Fruit fly (Drosophila melanogaster): Measurements from ENCODE around the gene CG32204.

The CG32204 gene

DNA sequence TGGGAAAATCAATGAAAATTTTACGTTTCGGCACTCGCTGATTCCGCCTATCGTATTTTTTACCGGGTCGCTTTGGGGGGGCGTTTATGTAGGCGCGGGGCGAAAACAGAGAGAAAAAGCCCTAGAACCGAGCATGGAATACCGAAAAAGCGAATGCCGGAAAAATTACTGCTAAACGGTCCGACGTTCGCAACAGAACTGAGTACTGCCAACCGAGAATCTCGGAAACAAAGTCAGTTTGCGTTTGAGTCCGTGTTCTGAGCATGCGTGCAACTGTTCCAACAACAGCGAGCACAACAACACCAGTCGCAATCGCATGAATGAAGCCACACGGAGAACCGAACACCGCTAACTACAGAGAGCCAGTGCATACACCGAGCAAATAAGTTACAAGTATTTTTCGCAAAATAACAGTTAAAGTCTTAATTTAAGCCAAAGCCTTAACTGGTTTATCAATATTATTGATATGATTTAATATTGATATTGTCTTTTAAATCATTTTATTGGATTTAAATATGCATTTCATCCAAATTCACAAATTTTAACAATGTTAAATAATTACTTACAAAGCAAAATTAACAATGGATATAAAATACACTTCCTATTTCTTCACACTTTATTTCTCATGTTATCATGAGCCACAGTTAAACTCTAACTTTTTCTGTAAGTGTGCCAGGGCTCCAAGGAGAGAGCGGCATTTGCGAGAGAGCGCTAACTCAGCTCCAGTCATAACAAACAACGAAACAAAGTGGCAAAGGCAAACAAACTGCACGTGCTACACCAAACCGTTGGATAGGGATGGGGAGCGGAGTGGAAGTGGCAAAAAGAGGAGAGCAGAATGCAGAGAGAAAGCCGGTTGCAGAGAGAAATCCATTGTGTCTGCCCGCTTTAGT, 55.3 kb downstream of the CG32204 start, which contains the start of gene CG3961 (continued):
- TF ChIP-seq CG3919 (GFP tag; optimal IDR thresholded peaks at IDR 0.05), result peak; percentile 99
- peak; percentile 94 for TF ChIP-seq CG1621 (tag; optimal IDR thresholded peaks at IDR 0.05)
- TF ChIP-seq Sox102F (GFP tag; optimal IDR thresholded peaks at IDR 0.05), result peak; percentile 97
- peak; percentile 99 for TF ChIP-seq acj6 (GFP tag; optimal IDR thresholded peaks at IDR 0.05)
- peak; percentile 99 for TF ChIP-seq ss (GFP tag; optimal IDR thresholded peaks at IDR 0.05)
- TF ChIP-seq CG8319 (GFP tag; optimal IDR thresholded peaks at IDR 0.05), result peak; percentile 96
- peak; percentile 94 for TF ChIP-seq Gug (GFP tag; IDR thresholded peaks at IDR 0.05)
- peak; percentile 96 for TF ChIP-seq cyc (GFP tag; optimal IDR thresholded peaks at IDR 0.05)
- TF ChIP-seq CG11762 (GFP tag; optimal IDR thresholded peaks at IDR 0.05; ENCODE audit: insufficient read depth), result peak; percentile 98
- peak; percentile 98 for TF ChIP-seq achi (GFP tag; optimal IDR thresholded peaks at IDR 0.05)

DNA sequence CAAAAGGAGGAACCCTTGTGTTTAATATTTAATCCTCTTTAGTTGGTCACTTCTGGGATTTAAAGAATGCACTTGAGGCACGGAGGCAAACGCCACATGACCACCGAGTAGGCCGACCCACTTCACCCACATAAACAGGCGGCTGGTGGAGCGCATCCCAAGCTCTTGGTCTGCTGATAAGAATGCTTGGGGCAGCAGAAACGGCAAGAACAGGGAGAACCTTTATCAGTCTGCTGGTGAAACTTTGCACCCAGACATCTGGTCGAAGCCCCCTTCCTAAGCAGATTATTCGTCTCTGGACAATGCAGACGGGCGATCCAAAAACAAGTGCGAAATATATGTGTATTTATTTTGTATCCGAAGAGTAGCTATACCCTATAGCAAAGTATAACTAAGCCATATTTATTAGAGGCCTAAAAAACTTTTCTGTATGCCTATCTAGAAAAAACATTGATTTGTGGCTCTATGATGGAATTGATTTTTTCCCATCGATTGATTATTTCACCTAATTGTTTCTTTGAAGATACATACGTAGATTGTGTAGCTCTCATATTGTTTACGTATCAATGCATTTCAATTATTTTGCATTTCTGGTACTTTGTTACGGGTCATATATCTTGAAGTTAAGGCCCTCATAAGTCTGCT, 56.5 kb downstream of the CG32204 start:
- TF ChIP-seq CG1621 (tag; optimal IDR thresholded peaks at IDR 0.05) (no peak), CG6792 (GFP tag; optimal IDR thresholded peaks at IDR 0.05) (no peak), dsx (GFP tag; optimal IDR thresholded peaks at IDR 0.05; ENCODE audit: poor library complexity, severe bottlenecking) (no peak), CG16779 (tag; optimal IDR thresholded peaks at IDR 0.05) (peak; percentile 30), CG3032 (tag; optimal IDR thresholded peaks at IDR 0.05) (peak; percentile 8), vri (GFP tag; optimal IDR thresholded peaks at IDR 0.05) (peak; percentile 41), achi (GFP tag; optimal IDR thresholded peaks at IDR 0.05) (no peak), ss (GFP tag; optimal IDR thresholded peaks at IDR 0.05) (peak in 1 of 2 experiments; percentile 78), CG15336 (GFP tag; IDR thresholded peaks at IDR 0.05) (peak; percentile 31; the same call in 1 of the 2 replicates), CG9139 (GFP tag; optimal IDR thresholded peaks at IDR 0.05) (peak; percentile 70), Smox (GFP tag; optimal IDR thresholded peaks at IDR 0.05) (peak; percentile 5), Eip75B (GFP tag; optimal IDR thresholded peaks at IDR 0.05) (no peak), Hr4 (GFP tag; optimal IDR thresholded peaks at IDR 0.05) (no peak), CG8319 (GFP tag; optimal IDR thresholded peaks at IDR 0.05) (no peak), Hr38 (GFP tag; optimal IDR thresholded peaks at IDR 0.05) (no peak), Sox15 (GFP tag; optimal IDR thresholded peaks at IDR 0.05) (no peak), CG8119 (GFP tag; IDR thresholded peaks at IDR 0.05) (no peak), CG32006 (GFP tag; optimal IDR thresholded peaks at IDR 0.05) (peak; percentile 7), CG31627 (GFP tag; optimal IDR thresholded peaks at IDR 0.05) (no peak), Ets21C (GFP tag; optimal IDR thresholded peaks at IDR 0.05) (no peak), Hr39 (GFP tag; optimal IDR thresholded peaks at IDR 0.05) (no peak), CG11902 (GFP tag; optimal IDR thresholded peaks at IDR 0.05) (no peak), acj6 (GFP tag; optimal IDR thresholded peaks at IDR 0.05) (peak; percentile 10), Sox102F (GFP tag; optimal IDR thresholded peaks at IDR 0.05) (peak; percentile 10), CG6808 (GFP tag; optimal IDR thresholded peaks at IDR 0.05) (peak; percentile 71), eg (GFP tag; IDR thresholded peaks at IDR 0.05) (no peak; the same call in 2 of the 3 replicates), CG7368 (GFP tag; optimal IDR thresholded peaks at IDR 0.05) (no peak), cyc (GFP tag; optimal IDR thresholded peaks at IDR 0.05) (no peak), lz (GFP tag; optimal IDR thresholded peaks at IDR 0.05) (no peak), CG34406 (GFP tag; optimal IDR thresholded peaks at IDR 0.05) (no peak), Met (GFP tag; optimal IDR thresholded peaks at IDR 0.05) (peak; percentile 48), OdsH (GFP tag; optimal IDR thresholded peaks at IDR 0.05) (peak; percentile 25), CG8632 (GFP tag; optimal IDR thresholded peaks at IDR 0.05) (peak; percentile 1), CG11762 (GFP tag; optimal IDR thresholded peaks at IDR 0.05; ENCODE audit: insufficient read depth) (no peak), Gug (GFP tag; IDR thresholded peaks at IDR 0.05) (0 out of 2 replicates have a peak, but pooled peaks have one; percentile 27), fd59A (GFP tag; optimal IDR thresholded peaks at IDR 0.05) (no peak), Blimp-1 (GFP tag; optimal IDR thresholded peaks at IDR 0.05) (no peak), spab (GFP tag; optimal IDR thresholded peaks at IDR 0.05) (peak; percentile 36), CG6163 (GFP tag; IDR thresholded peaks at IDR 0.05) (peak; percentile 29; the same call in 1 of the 3 replicates), Lpt (GFP tag; optimal IDR thresholded peaks at IDR 0.05) (peak; percentile 16), dac (GFP tag; optimal IDR thresholded peaks at IDR 0.05) (no peak), topi (GFP tag; optimal IDR thresholded peaks at IDR 0.05) (peak; percentile 14), Ets96B (tag; optimal IDR thresholded peaks at IDR 0.05) (peak; percentile 12), Eip93F (GFP tag; optimal IDR thresholded peaks at IDR 0.05) (no peak)
